Fruit fly (Drosophila melanogaster) whole organism, embryonic: ENCODE data around the gene Diedel2.

ENCODE experiments used
- ATbp ChIP-seq: fragments of 200-800 bp; sonication (Bioruptor generic); optimal IDR thresholded peaks from 2 replicates; lab custom pipeline; 2017; ENCODE audit warnings: missing biosample characterization, mild to moderate bottlenecking, missing genetic modification characterization, missing genetic modification reagents
- CG1024 ChIP-seq: fragments of 200-800 bp; sonication (Bioruptor generic); IDR thresholded peaks from 2 replicates; pipeline ENCODE4 v1.3.6; 2022; ENCODE audit warnings: missing biosample characterization, missing genetic modification characterization
- CG10654 ChIP-seq: fragments of 200-800 bp; sonication (Bioruptor generic); optimal IDR thresholded peaks from 2 replicates; lab custom pipeline; 2016; ENCODE audit warnings: missing biosample characterization, missing genetic modification characterization
- CG11560 ChIP-seq: fragments of 200-800 bp; sonication (Bioruptor generic); IDR thresholded peaks from 3 replicates; pipeline ENCODE4 v1.3.6; 2022; ENCODE audit warnings: missing biosample characterization, missing genetic modification characterization
- CG12659 ChIP-seq: fragments of 200-800 bp; sonication (Bioruptor generic); optimal IDR thresholded peaks from 3 replicates; lab custom pipeline; 2017; ENCODE audit warnings: mild to moderate bottlenecking, missing biosample characterization, missing genetic modification reagents, missing genetic modification characterization
- CG14667 ChIP-seq: fragments of 200-800 bp; sonication (Bioruptor generic); IDR thresholded peaks from 2 replicates; pipeline ENCODE4 v1.3.6; 2022; ENCODE audit warnings: missing biosample characterization, missing genetic modification characterization
- CG15269 ChIP-seq: fragments of 200-800 bp; sonication (Bioruptor generic); optimal IDR thresholded peaks from 2 replicates; lab custom pipeline; 2018; ENCODE audit warnings: missing biosample characterization, mild to moderate bottlenecking, missing genetic modification characterization, moderate library complexity
- CG17385 ChIP-seq: fragments of 200-800 bp; sonication (Bioruptor generic); optimal IDR thresholded peaks from 3 replicates; lab custom pipeline; 2018; ENCODE audit warnings: missing biosample characterization, mild to moderate bottlenecking, missing genetic modification characterization
- CG18764 ChIP-seq: fragments of 200-800 bp; sonication (Bioruptor generic); optimal IDR thresholded peaks from 3 replicates; lab custom pipeline; 2016; ENCODE audit warnings: missing biosample characterization, missing genetic modification characterization
- CG2202 ChIP-seq: fragments of 200-800 bp; sonication (Bioruptor generic); optimal IDR thresholded peaks from 2 replicates; lab custom pipeline; 2018; ENCODE audit warnings: missing biosample characterization, mild to moderate bottlenecking, missing genetic modification characterization
- CG2678 ChIP-seq: fragments of 200-800 bp; sonication (Bioruptor generic); optimal IDR thresholded peaks from 3 replicates; lab custom pipeline; 2019; ENCODE audit warnings: missing biosample characterization, mild to moderate bottlenecking, missing genetic modification characterization, moderate library complexity
- CG31224 ChIP-seq: fragments of 200-800 bp; sonication (Bioruptor generic); IDR thresholded peaks from 2 replicates; pipeline ENCODE4 v1.3.6; 2022; ENCODE audit warnings: missing biosample characterization, missing genetic modification characterization
- CG31388 ChIP-seq: fragments of 200-800 bp; sonication (Bioruptor generic); optimal IDR thresholded peaks from 2 replicates; lab custom pipeline; 2016; ENCODE audit warnings: missing biosample characterization, missing genetic modification characterization
- CG33557 ChIP-seq: fragments of 200-800 bp; sonication (Bioruptor generic); optimal IDR thresholded peaks from 2 replicates; lab custom pipeline; 2019; ENCODE audit warnings: missing biosample characterization, mild to moderate bottlenecking, missing genetic modification characterization, moderate library complexity
- CG3838 ChIP-seq: fragments of 200-800 bp; sonication (Bioruptor generic); optimal IDR thresholded peaks from 3 replicates; lab custom pipeline; 2016; ENCODE audit warnings: missing biosample characterization, missing genetic modification characterization
- CG6254 ChIP-seq: fragments of 200-800 bp; sonication (Bioruptor generic); optimal IDR thresholded peaks from 3 replicates; lab custom pipeline; 2017; ENCODE audit warnings: mild to moderate bottlenecking, missing biosample characterization, missing genetic modification reagents, missing genetic modification characterization
- CG7271 ChIP-seq: fragments of 200-800 bp; sonication (Bioruptor generic); optimal IDR thresholded peaks from 2 replicates; lab custom pipeline; 2018; ENCODE audit warnings: missing biosample characterization, mild to moderate bottlenecking, missing genetic modification characterization, moderate library complexity
- CG7556 ChIP-seq: fragments of 200-800 bp; sonication (Bioruptor generic); optimal IDR thresholded peaks from 2 replicates; lab custom pipeline; 2017; ENCODE audit warnings: missing biosample characterization, mild to moderate bottlenecking, missing genetic modification characterization
- CG7928 ChIP-seq: fragments of 200-800 bp; sonication (Bioruptor generic); optimal IDR thresholded peaks from 2 replicates; lab custom pipeline; 2017; ENCODE audit warnings: missing biosample characterization, mild to moderate bottlenecking, missing genetic modification characterization
- CG7963 ChIP-seq: fragments of 200-800 bp; sonication (Bioruptor generic); IDR thresholded peaks from 3 replicates; pipeline ENCODE4 v1.3.6; 2022; ENCODE audit warnings: missing biosample characterization, missing genetic modification characterization; ENCODE audit not compliant: partially characterized antibody
- CG9727 ChIP-seq: fragments of 200-800 bp; sonication (Bioruptor generic); optimal IDR thresholded peaks from 3 replicates; lab custom pipeline; 2017; ENCODE audit warnings: missing biosample characterization, mild to moderate bottlenecking, missing genetic modification characterization
- D19B ChIP-seq: fragments of 200-800 bp; sonication (Bioruptor generic); optimal IDR thresholded peaks from 2 replicates; lab custom pipeline; 2017; ENCODE audit warnings: missing biosample characterization, mild to moderate bottlenecking, missing genetic modification characterization
- Dek ChIP-seq: fragments of 200-800 bp; sonication (Bioruptor generic); optimal IDR thresholded peaks from 3 replicates; lab custom pipeline; 2019; ENCODE audit warnings: missing biosample characterization, mild to moderate bottlenecking, missing genetic modification characterization, moderate library complexity
- GATAe ChIP-seq: fragments of 200-800 bp; sonication (Bioruptor generic); conservative IDR thresholded peaks from 2 replicates; pipeline ENCODE4 v1.3.6; 2022; ENCODE audit warnings: missing biosample characterization, missing genetic modification characterization
- Hr39 ChIP-seq: fragments of >200 bp; optimal IDR thresholded peaks from 2 replicates; lab custom pipeline; 2017
- Hr51 ChIP-seq, 2 experiments: fragments of 200-800 bp; sonication (Bioruptor generic); optimal IDR thresholded peaks; 2 replicates in 1 of 2; 3 replicates in 1 of 2; lab custom pipeline; 2016 to 2018; ENCODE audit warnings: missing biosample characterization in 2 of 2, missing genetic modification characterization in 2 of 2, mild to moderate bottlenecking in 1 of 2, moderate library complexity in 1 of 2
- Meics ChIP-seq: fragments of 200-800 bp; sonication (Bioruptor generic); optimal IDR thresholded peaks from 2 replicates; lab custom pipeline; 2017; ENCODE audit warnings: missing biosample characterization, mild to moderate bottlenecking, missing genetic modification characterization
- Opbp ChIP-seq: fragments of 200-800 bp; sonication (Bioruptor generic); IDR thresholded peaks from 3 replicates; pipeline ENCODE4 v1.3.6; 2022; ENCODE audit warnings: missing biosample characterization, missing genetic modification characterization; ENCODE audit not compliant: partially characterized antibody
- Optix ChIP-seq: fragments of 200-800 bp; sonication (Bioruptor generic); IDR thresholded peaks from 3 replicates; pipeline ENCODE4 v1.3.6; 2022; ENCODE audit warnings: missing biosample characterization, missing genetic modification characterization
- Tbp ChIP-seq: fragments of >200 bp; optimal IDR thresholded peaks from 2 replicates; lab custom pipeline; 2018; ENCODE audit warnings: missing biosample characterization, missing genetic modification characterization
- ac ChIP-seq: fragments of 200-800 bp; sonication (Bioruptor generic); optimal IDR thresholded peaks from 3 replicates; lab custom pipeline; 2017; ENCODE audit warnings: missing biosample characterization, mild to moderate bottlenecking, missing genetic modification characterization
- croc ChIP-seq: fragments of 200-800 bp; sonication (Bioruptor generic); conservative IDR thresholded peaks from 3 replicates; pipeline ENCODE4 v1.3.6; 2022; ENCODE audit warnings: missing biosample characterization, missing genetic modification characterization
- danr ChIP-seq: fragments of 200-800 bp; sonication (Bioruptor generic); IDR thresholded peaks from 2 replicates; pipeline ENCODE4 v1.3.6; 2022; ENCODE audit warnings: missing biosample characterization, missing genetic modification characterization
- emc ChIP-seq: fragments of 200-800 bp; sonication (Bioruptor generic); optimal IDR thresholded peaks from 2 replicates; lab custom pipeline; 2016; ENCODE audit warnings: missing biosample characterization, missing genetic modification characterization
- fu2 ChIP-seq: fragments of 200-800 bp; sonication (Bioruptor generic); optimal IDR thresholded peaks from 2 replicates; lab custom pipeline; 2016; ENCODE audit warnings: missing biosample characterization, missing genetic modification characterization
- gcm ChIP-seq: fragments of 200-800 bp; sonication (Bioruptor generic); optimal IDR thresholded peaks from 2 replicates; lab custom pipeline; 2019; ENCODE audit warnings: missing biosample characterization, mild to moderate bottlenecking, missing genetic modification characterization, moderate library complexity
- grn ChIP-seq: fragments of 200-800 bp; sonication (Bioruptor generic); optimal IDR thresholded peaks from 3 replicates; lab custom pipeline; 2017; ENCODE audit warnings: missing biosample characterization, missing genetic modification characterization
- gsb-n ChIP-seq: fragments of 200-800 bp; sonication (Bioruptor generic); optimal IDR thresholded peaks from 3 replicates; lab custom pipeline; 2018; ENCODE audit warnings: missing biosample characterization, mild to moderate bottlenecking, missing genetic modification characterization
- knrl ChIP-seq: fragments of 200-800 bp; sonication (Bioruptor generic); IDR thresholded peaks from 3 replicates; pipeline ENCODE4 v1.3.6; 2022; ENCODE audit warnings: missing biosample characterization, missing genetic modification characterization; ENCODE audit not compliant: partially characterized antibody
- lmd ChIP-seq: fragments of 200-800 bp; sonication (Bioruptor generic); IDR thresholded peaks from 2 replicates; pipeline ENCODE4 v1.3.6; 2022; ENCODE audit warnings: missing biosample characterization, missing genetic modification characterization
- lov ChIP-seq, 2 experiments: fragments of 200-800 bp in 1 of 2; fragments of >200 bp in 1 of 2; sonication (Bioruptor generic) in 1 of 2; IDR thresholded peaks in 1 of 2; optimal IDR thresholded peaks in 1 of 2; 2 replicates in 1 of 2; 3 replicates in 1 of 2; pipeline versions ENCODE4 v1.3.6 to Lab custom; 2017 to 2022; ENCODE audit warnings: missing biosample characterization in 1 of 2, missing genetic modification characterization in 1 of 2
- oc ChIP-seq: fragments of 200-800 bp; sonication (Bioruptor generic); optimal IDR thresholded peaks from 2 replicates; lab custom pipeline; 2018; ENCODE audit warnings: missing biosample characterization, mild to moderate bottlenecking, missing genetic modification characterization, moderate library complexity
- rib ChIP-seq: fragments of 200-800 bp; sonication (Bioruptor generic); IDR thresholded peaks from 2 replicates; pipeline ENCODE4 v1.3.6; 2022; ENCODE audit warnings: missing biosample characterization, missing genetic modification characterization
- ro ChIP-seq: fragments of 200-800 bp; sonication (Bioruptor generic); IDR thresholded peaks from 2 replicates; pipeline ENCODE4 v1.3.6; 2022; ENCODE audit warnings: missing biosample characterization, missing genetic modification characterization
- sisA ChIP-seq: fragments of 200-800 bp; sonication (Bioruptor generic); IDR thresholded peaks from 2 replicates; pipeline ENCODE4 v1.3.6; 2022; ENCODE audit warnings: missing biosample characterization, missing genetic modification characterization
- slp2 ChIP-seq: fragments of 200-800 bp; sonication (Bioruptor generic); optimal IDR thresholded peaks from 2 replicates; lab custom pipeline; 2016; ENCODE audit warnings: missing biosample characterization, missing genetic modification characterization
- toy ChIP-seq: fragments of 200-800 bp; sonication (Bioruptor generic); IDR thresholded peaks from 2 replicates; pipeline ENCODE4 v1.3.6; 2022; ENCODE audit warnings: missing biosample characterization, missing genetic modification characterization
- twi ChIP-seq: fragments of 200-800 bp; optimal IDR thresholded peaks from 2 replicates; lab custom pipeline; 2019; ENCODE audit warnings: missing biosample characterization, mild to moderate bottlenecking, missing genetic modification characterization, moderate library complexity
- wdn ChIP-seq: fragments of 200-800 bp; sonication (Bioruptor generic); IDR thresholded peaks from 2 replicates; pipeline ENCODE4 v1.3.6; 2022; ENCODE audit warnings: missing biosample characterization, missing genetic modification characterization
- zen ChIP-seq: fragments of 200-800 bp; sonication (Bioruptor generic); optimal IDR thresholded peaks from 3 replicates; lab custom pipeline; 2018; ENCODE audit warnings: missing biosample characterization, mild to moderate bottlenecking, missing genetic modification characterization, moderate library complexity
- zen2 ChIP-seq: fragments of 200-800 bp; sonication (Bioruptor generic); IDR thresholded peaks from 3 replicates; pipeline ENCODE4 v1.3.6; 2022; ENCODE audit warnings: missing biosample characterization, missing genetic modification characterization; ENCODE audit not compliant: partially characterized antibody

Diedel2 gene

dm6 chr3R:29581420-29581819 lies 26.9 kb upstream of the Diedel2 start (continued):
- no peak for TF ChIP-seq D19B (GFP tag; lab: Kevin White, UChicago)
- TF ChIP-seq CG31224 (GFP tag; lab: Robert Waterston, UW): no peak
- peak; percentile 44 for TF ChIP-seq CG15269
- peak; percentile 20 for TF ChIP-seq CG10654 (GFP tag; lab: Kevin White, UChicago)
- peak; percentile 60 for TF ChIP-seq CG6254
- TF ChIP-seq Hr39 (lab: Kevin White, UChicago): no peak
- TF ChIP-seq gcm: peak; percentile 41
- no peak for TF ChIP-seq CG3838 (GFP tag; lab: Kevin White, UChicago)
- TF ChIP-seq ac (GFP tag; lab: Kevin White, UChicago): no peak
- TF ChIP-seq CG14667 (GFP tag; lab: Robert Waterston, UW): no peak
- TF ChIP-seq ro (GFP tag; lab: Robert Waterston, UW): no peak
- peak; percentile 32 for TF ChIP-seq Meics (GFP tag; lab: Kevin White, UChicago)
- TF ChIP-seq Dek (tag; lab: Kevin White, UChicago): no peak
- TF ChIP-seq twi (tag; lab: Kevin White, UChicago): peak; percentile 3
- peak; percentile 64 for TF ChIP-seq CG9727 (GFP tag; lab: Kevin White, UChicago)
- TF ChIP-seq Opbp (GFP tag; lab: Robert Waterston, UW): no peak
- no peak for TF ChIP-seq CG2202 (tag; lab: Kevin White, UChicago)
- TF ChIP-seq CG17385 (GFP tag; lab: Kevin White, UChicago): peak; percentile 36
- TF ChIP-seq emc (GFP tag; lab: Kevin White, UChicago): no peak
- TF ChIP-seq rib (GFP tag; lab: Robert Waterston, UW): no peak
- TF ChIP-seq CG7271: no peak
- TF ChIP-seq CG33557 (GFP tag; lab: Kevin White, UChicago): peak; percentile 64
- TF ChIP-seq CG12659 (GFP tag; lab: Kevin White, UChicago): peak; percentile 10
- TF ChIP-seq CG1024 (GFP tag; lab: Robert Waterston, UW): no peak
- TF ChIP-seq sisA (GFP tag; lab: Robert Waterston, UW): no peak
- no peak for TF ChIP-seq CG18764 (GFP tag; lab: Kevin White, UChicago)
- no peak for TF ChIP-seq CG7963 (GFP tag; lab: Robert Waterston, UW)
- peak; percentile 61 for TF ChIP-seq CG7556 (GFP tag; lab: Kevin White, UChicago)
- peak in 1 of 2 experiments; percentile 57 for TF ChIP-seq Hr51 (GFP tag; optimal IDR thresholded peaks at IDR 0.05; lab: Kevin White, UChicago)
- TF ChIP-seq CG2678 (tag; lab: Kevin White, UChicago): peak; percentile 71
- TF ChIP-seq, all 482 proteins: peak for 110

DNA sequence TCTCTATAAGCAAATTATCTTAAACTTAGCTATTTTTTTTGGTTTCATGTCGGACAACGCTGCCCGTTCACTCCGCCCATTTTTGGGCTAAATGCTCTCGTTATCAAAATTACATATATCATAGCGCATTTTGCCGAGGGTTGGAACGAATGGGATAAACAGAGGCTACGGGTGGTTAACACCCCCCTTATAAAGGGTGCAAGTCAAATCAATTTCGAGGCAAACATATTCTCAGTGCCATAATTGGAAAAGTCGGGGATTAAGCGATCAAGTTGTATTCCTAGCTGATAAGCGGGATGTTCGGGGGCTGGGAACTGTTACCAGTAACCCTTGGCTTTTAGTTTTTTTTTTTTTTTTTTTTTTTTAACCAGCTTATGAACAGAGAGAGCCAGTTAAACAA lies 25.0 kb upstream of the Diedel2 start:
- TF ChIP-seq grn (GFP tag; lab: Kevin White, UChicago) (no peak), ATbp (GFP tag; lab: Kevin White, UChicago) (no peak), danr (GFP tag; lab: Robert Waterston, UW) (no peak), zen2 (no peak), Hr51 (GFP tag; optimal IDR thresholded peaks at IDR 0.05; lab: Kevin White, UChicago) (no peak), fu2 (GFP tag; lab: Kevin White, UChicago) (no peak), slp2 (no peak), Tbp (GFP tag; lab: Kevin White, UChicago) (no peak), CG7928 (GFP tag; lab: Kevin White, UChicago) (no peak), toy (GFP tag; lab: Robert Waterston, UW) (no peak), knrl (GFP tag; lab: Robert Waterston, UW) (no peak), gsb-n (tag; lab: Kevin White, UChicago) (peak; percentile 61), GATAe (GFP tag; lab: Robert Waterston, UW) (no peak), zen (tag; lab: Kevin White, UChicago) (no peak), croc (GFP tag; lab: Robert Waterston, UW) (no peak), oc (tag; lab: Kevin White, UChicago) (peak; percentile 72), Optix (GFP tag; lab: Robert Waterston, UW) (0 out of 3 replicates have a peak, but pooled peaks have one; percentile 22), CG11560 (tag; lab: Robert Waterston, UW) (no peak), CG31388 (GFP tag; lab: Kevin White, UChicago) (no peak), lov (optimal IDR thresholded peaks at IDR 0.05; lab: Kevin White, UChicago) (no peak), lov (GFP tag; IDR thresholded peaks at IDR 0.05; lab: Robert Waterston, UW) (no peak), wdn (GFP tag; lab: Robert Waterston, UW) (no peak), lmd (no peak)
